Fruit fly (Drosophila melanogaster) ovary, adult (tissue): ENCODE data around the gene CG34456.
A peak's percentile ranks its signal among the peaks of the same experiment; 100 is the strongest.

ENCODE experiments used
- CG17801 ChIP-seq: fragments of 200-800 bp; optimal IDR thresholded peaks from 2 replicates; lab custom pipeline; 2019; ENCODE audit warnings: missing biosample characterization, mild to moderate bottlenecking, missing genetic modification characterization, moderate library complexity; ENCODE audit not compliant: partially characterized antibody

CG34456 gene

dm6 chr3L:9380344-9380849, 18.5 kb downstream of the CG34456 start:
- no peak for TF ChIP-seq CG17801 (GFP tag; lab: Kevin White, UChicago)

- TF ChIP-seq CG17801 (GFP tag; lab: Kevin White, UChicago): no peak
Observed at dm6 chr3L:9381602-9382001, 19.7 kb downstream of the CG34456 start, which contains the start of gene Hsp23. Gene Hsp23 (plus strand): TSS chr3L:9381882.

dm6 chr3L:9383345-9384075, 21.6 kb downstream of the CG34456 start, which contains the start of gene Hsp27:
Gene Hsp27 (plus strand): TSS chr3L:9384063.
- peak; percentile 99 for TF ChIP-seq CG17801 (GFP tag; lab: Kevin White, UChicago)

dm6 chr3L:9384445-9385079, 22.7 kb downstream of the CG34456 start:
- TF ChIP-seq CG17801 (GFP tag; lab: Kevin White, UChicago): no peak

- TF ChIP-seq CG17801 (GFP tag; lab: Kevin White, UChicago): no peak
Observed at dm6 chr3L:9391340-9391980, 29.6 kb downstream of the CG34456 start.

- peak; percentile 11 for TF ChIP-seq CG17801 (GFP tag; lab: Kevin White, UChicago)
Observed at dm6 chr3L:9396038-9396437, 34.1 kb downstream of the CG34456 start.

dm6 chr3L:9396704-9397103, 34.8 kb downstream of the CG34456 start:
- no peak for TF ChIP-seq CG17801 (GFP tag; lab: Kevin White, UChicago)

- TF ChIP-seq CG17801 (GFP tag; lab: Kevin White, UChicago): peak; percentile 58
Observed at dm6 chr3L:9397156-9397555, 35.2 kb downstream of the CG34456 start.

dm6 chr3L:9398028-9398427, 36.1 kb downstream of the CG34456 start:
- TF ChIP-seq CG17801 (GFP tag; lab: Kevin White, UChicago): no peak

- TF ChIP-seq CG17801 (GFP tag; lab: Kevin White, UChicago): no peak
Observed at dm6 chr3L:9398435-9398981, 36.6 kb downstream of the CG34456 start.

- peak; percentile 68 for TF ChIP-seq CG17801 (GFP tag; lab: Kevin White, UChicago)
Observed at dm6 chr3L:9399013-9399750, 37.3 kb downstream of the CG34456 start, which contains the start of gene CG4080. Gene CG4080 (minus strand): TSS chr3L:9399227.

- TF ChIP-seq CG17801 (GFP tag; lab: Kevin White, UChicago): no peak
Observed at dm6 chr3L:9399855-9400254, 37.9 kb downstream of the CG34456 start.

- TF ChIP-seq CG17801 (GFP tag; lab: Kevin White, UChicago): no peak
Observed at dm6 chr3L:9400697-9401353, 38.9 kb downstream of the CG34456 start.
